Worm (Caenorhabditis elegans) whole organism, L3 larva: ENCODE data around the gene daf-12.
A peak's percentile ranks its signal among the peaks of the same experiment; 100 is the strongest.

Experiments
- R02D3.7 ChIP-seq: fragments of 150-350 bp; optimal IDR thresholded peaks from 2 replicates; lab custom pipeline; 2014; ENCODE audit warnings: missing biosample characterization, missing genetic modification characterization
- ZK546.5 ChIP-seq: sonication (generic microtip); optimal IDR thresholded peaks from 2 replicates; lab custom pipeline; 2017; ENCODE audit warnings: missing biosample characterization, missing genetic modification characterization
- ama-1 ChIP-seq: fragments of 150-350 bp; optimal IDR thresholded peaks from 2 replicates; lab custom pipeline; 2018
- ceh-16 ChIP-seq: sonication (generic microtip); optimal IDR thresholded peaks from 2 replicates; lab custom pipeline; 2017; ENCODE audit warnings: missing biosample characterization, missing genetic modification characterization
- ceh-28 ChIP-seq: fragments of 150-350 bp; optimal IDR thresholded peaks from 2 replicates; lab custom pipeline; 2014; ENCODE audit warnings: missing biosample characterization, missing genetic modification reagents, missing genetic modification characterization
- ceh-82 ChIP-seq: fragments of 150-350 bp; optimal IDR thresholded peaks from 2 replicates; lab custom pipeline; 2014; ENCODE audit warnings: missing biosample characterization, missing genetic modification characterization
- ceh-9 ChIP-seq: sonication (generic microtip); optimal IDR thresholded peaks from 2 replicates; lab custom pipeline; 2018; ENCODE audit warnings: missing biosample characterization, missing genetic modification characterization
- daf-12 ChIP-seq: fragments of 150-350 bp; optimal IDR thresholded peaks from 2 replicates; lab custom pipeline; 2014; ENCODE audit warnings: missing biosample characterization, missing genetic modification reagents, missing genetic modification characterization
- egl-5 ChIP-seq: fragments of 150-350 bp; optimal IDR thresholded peaks from 2 replicates; lab custom pipeline; 2017; ENCODE audit warnings: missing biosample characterization, missing genetic modification reagents, missing genetic modification characterization, inconsistent platforms
- elt-1 ChIP-seq: fragments of 150-350 bp; optimal IDR thresholded peaks from 2 replicates; lab custom pipeline; 2014; ENCODE audit warnings: missing biosample characterization, missing genetic modification characterization
- elt-2 ChIP-seq: sonication (generic microtip); optimal IDR thresholded peaks from 2 replicates; lab custom pipeline; 2016; ENCODE audit warnings: missing genetic modification reagents, mild to moderate bottlenecking, missing genetic modification characterization, missing compliant biosample characterization
- elt-3 ChIP-seq, 3 experiments: fragments of 150-350 bp in 1 of 3; sonication (generic microtip) in 2 of 3; optimal IDR thresholded peaks; 2 replicates in 2 of 3; 4 replicates in 1 of 3; lab custom pipeline; 2014 to 2017; ENCODE audit warnings: missing biosample characterization in 3 of 3, missing genetic modification characterization in 3 of 3
- eor-1 ChIP-seq, 2 experiments: fragments of 150-350 bp; optimal IDR thresholded peaks; 2 replicates each; lab custom pipeline; 2014 to 2018; ENCODE audit warnings: missing biosample characterization in 2 of 2, missing genetic modification characterization in 2 of 2
- fkh-10 ChIP-seq: sonication (generic microtip); optimal IDR thresholded peaks from 2 replicates; lab custom pipeline; 2017; ENCODE audit warnings: missing biosample characterization, missing genetic modification reagents, missing genetic modification characterization
- hmg-11 ChIP-seq: sonication (generic microtip); optimal IDR thresholded peaks from 2 replicates; lab custom pipeline; 2016; ENCODE audit warnings: missing genetic modification characterization, missing compliant biosample characterization
- jun-1 ChIP-seq: fragments of 150-350 bp; optimal IDR thresholded peaks from 2 replicates; lab custom pipeline; 2014; ENCODE audit warnings: missing biosample characterization, missing genetic modification reagents, missing genetic modification characterization
- lin-39 ChIP-seq: fragments of 150-350 bp; optimal IDR thresholded peaks from 2 replicates; lab custom pipeline; 2018; ENCODE audit warnings: missing biosample characterization, missing genetic modification reagents, missing genetic modification characterization
- lsy-12 ChIP-seq: sonication (generic microtip); optimal IDR thresholded peaks from 2 replicates; lab custom pipeline; 2016; ENCODE audit warnings: mild to moderate bottlenecking, missing genetic modification characterization, missing compliant biosample characterization
- mdl-1 ChIP-seq: fragments of 150-350 bp; optimal IDR thresholded peaks from 2 replicates; lab custom pipeline; 2014; ENCODE audit warnings: missing biosample characterization, missing genetic modification characterization
- mml-1 ChIP-seq: fragments of 150-350 bp; sonication (generic microtip); optimal IDR thresholded peaks from 3 replicates; lab custom pipeline; 2014; ENCODE audit warnings: missing biosample characterization, missing genetic modification characterization
- nfya-1 ChIP-seq: sonication (generic microtip); optimal IDR thresholded peaks from 2 replicates; lab custom pipeline; 2017; ENCODE audit warnings: missing genetic modification characterization, mild to moderate bottlenecking, missing compliant biosample characterization, antibody characterized with exemption, moderate library complexity; ENCODE audit not compliant: insufficient read depth
- nhr-11 ChIP-seq: fragments of 150-350 bp; optimal IDR thresholded peaks from 2 replicates; lab custom pipeline; 2014; ENCODE audit warnings: missing biosample characterization, missing genetic modification characterization
- nhr-23 ChIP-seq: fragments of 150-350 bp; optimal IDR thresholded peaks from 2 replicates; lab custom pipeline; 2014; ENCODE audit warnings: missing biosample characterization, missing genetic modification reagents, missing genetic modification characterization
- nhr-25 ChIP-seq: sonication (generic microtip); optimal IDR thresholded peaks from 2 replicates; lab custom pipeline; 2017; ENCODE audit warnings: missing biosample characterization, missing genetic modification characterization
- nhr-28 ChIP-seq: fragments of 150-350 bp; optimal IDR thresholded peaks from 2 replicates; lab custom pipeline; 2014; ENCODE audit warnings: missing biosample characterization, missing genetic modification characterization
- nhr-43 ChIP-seq: sonication (generic microtip); optimal IDR thresholded peaks from 2 replicates; lab custom pipeline; 2016; ENCODE audit warnings: mild to moderate bottlenecking, missing genetic modification characterization, missing compliant biosample characterization; ENCODE audit not compliant: poor library complexity, severe bottlenecking
- nhr-67 ChIP-seq: fragments of 150-350 bp; optimal IDR thresholded peaks from 2 replicates; lab custom pipeline; 2014; ENCODE audit warnings: missing biosample characterization, missing genetic modification characterization
- nhr-77 ChIP-seq: fragments of 150-350 bp; optimal IDR thresholded peaks from 2 replicates; lab custom pipeline; 2014; ENCODE audit warnings: missing biosample characterization, missing genetic modification characterization
- pha-4 ChIP-seq: fragments of 150-350 bp; optimal IDR thresholded peaks from 2 replicates; lab custom pipeline; 2014; ENCODE audit warnings: missing biosample characterization, missing genetic modification reagents, missing genetic modification characterization
- pqm-1 ChIP-seq: fragments of 150-350 bp; optimal IDR thresholded peaks from 2 replicates; lab custom pipeline; 2017; ENCODE audit warnings: missing biosample characterization, missing genetic modification characterization, inconsistent platforms
- sea-2 ChIP-seq: fragments of 150-350 bp; sonication (generic microtip); optimal IDR thresholded peaks from 4 replicates; lab custom pipeline; 2014; ENCODE audit warnings: missing biosample characterization, missing genetic modification reagents, missing genetic modification characterization
- skn-1 ChIP-seq: fragments of 150-350 bp; optimal IDR thresholded peaks from 2 replicates; lab custom pipeline; 2014; ENCODE audit warnings: missing biosample characterization, missing genetic modification characterization
- snpc-4 ChIP-seq: fragments of 150-350 bp; optimal IDR thresholded peaks from 2 replicates; lab custom pipeline; 2014; ENCODE audit warnings: missing biosample characterization, missing genetic modification characterization
- tbx-2 ChIP-seq: sonication (generic microtip); optimal IDR thresholded peaks from 2 replicates; lab custom pipeline; 2016; ENCODE audit warnings: mild to moderate bottlenecking, missing genetic modification characterization, missing compliant biosample characterization
- unc-39 ChIP-seq: sonication (generic microtip); optimal IDR thresholded peaks from 4 replicates; lab custom pipeline; 2017; ENCODE audit warnings: missing biosample characterization, missing genetic modification characterization
- unc-62 ChIP-seq: fragments of 150-350 bp; sonication (generic microtip); optimal IDR thresholded peaks from 4 replicates; lab custom pipeline; 2014; ENCODE audit warnings: missing biosample characterization, missing genetic modification reagents, missing genetic modification characterization
- ztf-11 ChIP-seq: fragments of 150-350 bp; optimal IDR thresholded peaks from 2 replicates; lab custom pipeline; 2014; ENCODE audit warnings: missing biosample characterization, missing genetic modification characterization
- ztf-4 ChIP-seq: fragments of 150-350 bp; optimal IDR thresholded peaks from 2 replicates; lab custom pipeline; 2014; ENCODE audit warnings: missing biosample characterization, missing genetic modification characterization

The daf-12 gene

DNA sequence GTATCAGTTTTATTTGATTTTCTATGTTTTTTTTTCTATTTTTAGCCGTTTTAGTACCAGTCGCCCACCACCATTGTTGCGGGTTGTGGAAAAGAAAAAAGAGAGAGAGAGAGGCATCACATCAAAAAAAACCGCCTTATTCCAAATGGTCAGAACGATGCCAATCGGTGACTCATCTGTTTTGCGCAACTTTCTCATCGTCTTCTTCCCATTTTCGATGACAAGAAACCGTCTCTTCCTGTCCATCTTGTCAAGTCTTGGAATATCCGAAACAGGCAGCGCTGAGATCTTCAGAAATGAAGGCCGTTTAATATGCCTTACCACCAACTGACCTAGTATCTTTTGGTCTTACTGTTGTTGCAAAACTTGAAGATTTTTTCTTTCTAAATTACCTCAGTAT, 50.8 kb downstream of the daf-12 start:
- TF ChIP-seq tbx-2 (tag; lab: Kevin White, UChicago) (no peak), nhr-25 (peak; percentile 54), R02D3.7 (tag; lab: Kevin White, UChicago) (no peak), hmg-11 (tag; lab: Kevin White, UChicago) (no peak), eor-1 (tag; optimal IDR thresholded peaks at IDR 0.05; lab: Kevin White, UChicago) (no peak), snpc-4 (tag; lab: Kevin White, UChicago) (no peak), pha-4 (tag; lab: Kevin White, UChicago) (no peak), jun-1 (tag; lab: Kevin White, UChicago) (peak; percentile 45), daf-12 (tag; lab: Kevin White, UChicago) (no peak), nhr-11 (tag; lab: Kevin White, UChicago) (no peak), nhr-23 (peak; percentile 69), ceh-9 (tag; lab: Kevin White, UChicago) (no peak), lsy-12 (tag; lab: Kevin White, UChicago) (peak; percentile 31), nhr-28 (tag; lab: Kevin White, UChicago) (no peak), skn-1 (no peak), elt-1 (tag; lab: Kevin White, UChicago) (no peak), ceh-28 (tag; lab: Kevin White, UChicago) (peak; percentile 3), nhr-43 (tag; lab: Kevin White, UChicago) (peak; percentile 13)

DNA sequence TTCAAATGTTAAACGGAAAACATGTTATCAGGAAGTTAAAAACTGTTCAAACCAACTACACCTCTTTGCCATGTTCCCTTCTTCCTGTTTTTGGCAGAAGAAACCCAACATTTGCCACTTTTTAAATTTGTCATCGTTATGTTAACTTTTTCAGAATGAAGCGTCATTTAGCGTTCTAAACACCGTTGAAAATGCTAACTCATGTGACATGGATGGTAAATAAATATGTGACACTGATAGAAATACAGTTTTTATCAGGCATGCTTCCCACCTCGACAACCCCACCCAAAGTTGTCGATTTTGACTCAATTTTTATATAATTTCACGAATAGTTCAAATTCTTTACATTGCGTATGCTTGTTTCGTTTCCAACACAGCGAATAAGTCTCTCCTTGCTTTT, 51.6 kb downstream of the daf-12 start:
- TF ChIP-seq jun-1 (tag; lab: Kevin White, UChicago) (peak; percentile 6), lsy-12 (tag; lab: Kevin White, UChicago) (peak; percentile 31), elt-1 (tag; lab: Kevin White, UChicago) (no peak), elt-2 (peak; percentile 74), ZK546.5 (tag; lab: Kevin White, UChicago) (no peak), unc-62 (GFP tag; lab: Kevin White, UChicago) (no peak), eor-1 (tag; optimal IDR thresholded peaks at IDR 0.05; lab: Kevin White, UChicago) (no peak), tbx-2 (tag; lab: Kevin White, UChicago) (no peak), pqm-1 (tag; lab: Kevin White, UChicago) (peak; percentile 87), pha-4 (tag; lab: Kevin White, UChicago) (peak; percentile 57), ama-1 (lab: Kevin White, UChicago) (peak; percentile 13), nfya-1 (tag; lab: Kevin White, UChicago) (no peak), ztf-11 (tag; lab: Kevin White, UChicago) (no peak), ceh-82 (no peak), R02D3.7 (tag; lab: Kevin White, UChicago) (no peak)

DNA sequence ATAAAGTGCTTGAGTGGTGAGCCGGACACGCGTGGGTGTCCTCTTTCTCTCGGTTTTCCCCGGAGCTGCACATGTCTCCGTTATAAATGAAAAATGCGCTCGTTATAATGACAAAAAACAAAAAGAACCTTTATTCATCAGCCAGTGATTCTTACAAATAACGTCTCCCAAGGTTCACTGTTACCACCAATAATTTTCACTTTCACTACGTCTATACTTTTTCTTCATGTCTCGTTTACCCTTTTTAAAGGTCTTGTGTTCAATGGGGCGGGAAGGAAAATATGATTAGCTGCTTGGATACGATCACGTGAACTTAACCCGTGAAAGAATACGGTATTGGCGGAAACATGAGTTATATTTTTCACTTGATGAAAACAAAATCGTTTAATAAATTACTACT, 52.6 kb downstream of the daf-12 start:
- TF ChIP-seq ztf-11 (tag; lab: Kevin White, UChicago), result no peak
- TF ChIP-seq elt-3 (tag; optimal IDR thresholded peaks at IDR 0.05; lab: Kevin White, UChicago), result peak in 1 of 3 experiments; percentile 32
- no peak for TF ChIP-seq nhr-67
- TF ChIP-seq ama-1 (lab: Kevin White, UChicago), result peak; percentile 72
- TF ChIP-seq lsy-12 (tag; lab: Kevin White, UChicago), result peak; percentile 64
- no peak for TF ChIP-seq unc-39 (tag; lab: Kevin White, UChicago)
- TF ChIP-seq nhr-23, result peak; percentile 22
- no peak for TF ChIP-seq nhr-43 (tag; lab: Kevin White, UChicago)
- no peak for TF ChIP-seq ceh-82
- no peak for TF ChIP-seq unc-62 (GFP tag; lab: Kevin White, UChicago)
- no peak for TF ChIP-seq mml-1 (tag; lab: Kevin White, UChicago)
- TF ChIP-seq nhr-25, result peak; percentile 75
- no peak for TF ChIP-seq ztf-4 (tag; lab: Kevin White, UChicago)
- TF ChIP-seq nhr-77 (tag; lab: Kevin White, UChicago), result no peak
- TF ChIP-seq elt-1 (tag; lab: Kevin White, UChicago), result no peak
- no peak for TF ChIP-seq egl-5 (tag; lab: Kevin White, UChicago)
- TF ChIP-seq nfya-1 (tag; lab: Kevin White, UChicago), result peak; percentile 52
- TF ChIP-seq daf-12 (tag; lab: Kevin White, UChicago), result no peak
- no peak for TF ChIP-seq ceh-16 (tag; lab: Kevin White, UChicago)
- TF ChIP-seq tbx-2 (tag; lab: Kevin White, UChicago), result no peak
- TF ChIP-seq sea-2 (GFP tag; lab: Kevin White, UChicago), result no peak
- no peak for TF ChIP-seq nhr-11 (tag; lab: Kevin White, UChicago)
- no peak for TF ChIP-seq eor-1 (tag; optimal IDR thresholded peaks at IDR 0.05; lab: Kevin White, UChicago)
- no peak for TF ChIP-seq lin-39 (tag; lab: Kevin White, UChicago)
- no peak for TF ChIP-seq nhr-28 (tag; lab: Kevin White, UChicago)
- TF ChIP-seq fkh-10 (GFP tag; lab: Kevin White, UChicago), result no peak
- no peak for TF ChIP-seq pha-4 (tag; lab: Kevin White, UChicago)
- no peak for TF ChIP-seq ZK546.5 (tag; lab: Kevin White, UChicago)
- no peak for TF ChIP-seq hmg-11 (tag; lab: Kevin White, UChicago)
- no peak for TF ChIP-seq mdl-1 (tag; lab: Kevin White, UChicago)
